Fruit fly (Drosophila melanogaster): ENCODE measurements around the gene Yp2.
A peak's percentile ranks its signal among the peaks of the same experiment; 100 is the strongest.

Gene Yp2

dm6 chrX:10088023-10088913 lies 35.8 kb upstream of the Yp2 start (continued):
- peak; percentile 29; the same call in 1 of the 2 replicates for TF ChIP-seq peb (GFP tag; IDR thresholded peaks at IDR 0.05)
- peak in 1 of 2 experiments; percentile 40 for TF ChIP-seq Hr78 (GFP tag; optimal IDR thresholded peaks at IDR 0.05)
- no peak for TF ChIP-seq ham (GFP tag; IDR thresholded peaks at IDR 0.05)
- TF ChIP-seq tna (GFP tag; IDR thresholded peaks at IDR 0.05; ENCODE audit: partially characterized antibody) = no peak
- no peak for TF ChIP-seq NFAT (GFP tag; IDR thresholded peaks at IDR 0.05)
- TF ChIP-seq PHDP (tag; optimal IDR thresholded peaks at IDR 0.05) = peak; percentile 62
- TF ChIP-seq seq (GFP tag; IDR thresholded peaks at IDR 0.05) = peak; percentile 66
- TF ChIP-seq ranshi (GFP tag; IDR thresholded peaks at IDR 0.05) = peak; percentile 74
- TF ChIP-seq knrl (GFP tag; IDR thresholded peaks at IDR 0.05; ENCODE audit: partially characterized antibody) = no peak
- TF ChIP-seq salm (tag; optimal IDR thresholded peaks at IDR 0.05) = peak; percentile 37
- TF ChIP-seq CG7372 (GFP tag; IDR thresholded peaks at IDR 0.05) = no peak
- TF ChIP-seq ap (GFP tag; IDR thresholded peaks at IDR 0.05) = peak; percentile 60
- TF ChIP-seq dysf (GFP tag; IDR thresholded peaks at IDR 0.05) = peak; percentile 71
- TF ChIP-seq cg (GFP tag; optimal IDR thresholded peaks at IDR 0.05) = no peak
- TF ChIP-seq CG9817 (tag; optimal IDR thresholded peaks at IDR 0.05) = peak; percentile 27
- TF ChIP-seq pb (GFP tag; optimal IDR thresholded peaks at IDR 0.05) = no peak
- TF ChIP-seq CG6854 (GFP tag; optimal IDR thresholded peaks at IDR 0.05) = no peak
- TF ChIP-seq CG17385 (GFP tag; optimal IDR thresholded peaks at IDR 0.05) = peak; percentile 79
- peak; percentile 73 for TF ChIP-seq CG15479 (GFP tag; optimal IDR thresholded peaks at IDR 0.05)
- TF ChIP-seq Dad (GFP tag; optimal IDR thresholded peaks at IDR 0.05) = peak; percentile 27
- TF ChIP-seq Doc2 (GFP tag; IDR thresholded peaks at IDR 0.05) = no peak
- TF ChIP-seq dmrt99B (tag; optimal IDR thresholded peaks at IDR 0.05) = peak; percentile 64
- peak; percentile 62 for TF ChIP-seq CG18599 (GFP tag; optimal IDR thresholded peaks at IDR 0.05)
- TF ChIP-seq Aef1 (GFP tag; IDR thresholded peaks at IDR 0.05) = peak; percentile 62; the same call in 2 of the 3 replicates
- TF ChIP-seq bbx (GFP tag; IDR thresholded peaks at IDR 0.05; ENCODE audit: partially characterized antibody) = no peak
- peak; percentile 22 for TF ChIP-seq Camta (GFP tag; optimal IDR thresholded peaks at IDR 0.05)
- TF ChIP-seq nom (GFP tag; optimal IDR thresholded peaks at IDR 0.05) = peak; percentile 62
- no peak for TF ChIP-seq gcm2 (GFP tag; optimal IDR thresholded peaks at IDR 0.05)
- peak; percentile 63; the same call in 1 of the 2 replicates for TF ChIP-seq CG14441 (GFP tag; IDR thresholded peaks at IDR 0.05)
- TF ChIP-seq lbe (GFP tag; optimal IDR thresholded peaks at IDR 0.05) = peak; percentile 48
- TF ChIP-seq ken (GFP tag; IDR thresholded peaks at IDR 0.05) = peak; percentile 54; the same call in 2 of the 3 replicates
- TF ChIP-seq ara (GFP tag; IDR thresholded peaks at IDR 0.05) = peak; percentile 85
- no peak for TF ChIP-seq chinmo (GFP tag; IDR thresholded peaks at IDR 0.05; ENCODE audit: partially characterized antibody)
- no peak for TF ChIP-seq al (GFP tag; IDR thresholded peaks at IDR 0.05)
- TF ChIP-seq CG18476 (GFP tag; optimal IDR thresholded peaks at IDR 0.05) = no peak
- 0 out of 2 replicates have a peak, but pooled peaks have one; percentile 4 for TF ChIP-seq wdn (GFP tag; IDR thresholded peaks at IDR 0.05)
- TF ChIP-seq NC2β (GFP tag; optimal IDR thresholded peaks at IDR 0.05) = peak; percentile 38
- no peak for TF ChIP-seq CG10654 (GFP tag; optimal IDR thresholded peaks at IDR 0.05)
- no peak for TF ChIP-seq Dip3 (GFP tag; optimal IDR thresholded peaks at IDR 0.05)
- no peak for TF ChIP-seq cato (GFP tag; optimal IDR thresholded peaks at IDR 0.05; ENCODE audit: borderline replicate concordance)
- peak; percentile 67 for TF ChIP-seq Oli (tag; optimal IDR thresholded peaks at IDR 0.05)
- peak; percentile 39 for TF ChIP-seq CG18619 (GFP tag; optimal IDR thresholded peaks at IDR 0.05)
- TF ChIP-seq pfk (GFP tag; optimal IDR thresholded peaks at IDR 0.05) = no peak
- peak; percentile 16 for TF ChIP-seq Six4 (GFP tag; optimal IDR thresholded peaks at IDR 0.05)
- TF ChIP-seq Ada2b (GFP tag; IDR thresholded peaks at IDR 0.05) = peak; percentile 80
- peak; percentile 34; the same call in 1 of the 2 replicates for TF ChIP-seq wor (GFP tag; IDR thresholded peaks at IDR 0.05)
- peak; percentile 29; the same call in 1 of the 2 replicates for TF ChIP-seq CG3847 (GFP tag; IDR thresholded peaks at IDR 0.05)
- TF ChIP-seq CG31365 (tag; optimal IDR thresholded peaks at IDR 0.05) = no peak
